Comparison of ENCODE assay signal across 1 fruit fly cellular context in genomic region chr3R:15084461-15085106, dm6.
TF ChIP-seq lines count a peak whose summit lies in the region.

No protein-coding gene starts in this region.

TF ChIP-seq in whole organism, embryonic, 481 proteins besides CTCF, POLR2A, EP300 and RAD21 (continued from another document):
- TF ChIP-seq Pdp1 (GFP tag; optimal IDR thresholded peaks at IDR 0.05; lab: Kevin White, UChicago) (no peak), Hmr (GFP tag; optimal IDR thresholded peaks at IDR 0.05; lab: Kevin White, UChicago) (no peak), sisA (GFP tag; IDR thresholded peaks at IDR 0.05; lab: Robert Waterston, UW) (no peak), corto (GFP tag; optimal IDR thresholded peaks at IDR 0.05; lab: Kevin White, UChicago) (no peak), gsb-n (tag; optimal IDR thresholded peaks at IDR 0.05; lab: Kevin White, UChicago) (no peak), lmd (GFP tag; IDR thresholded peaks at IDR 0.05; lab: Robert Waterston, UW) (peak; percentile 38; the same call in 1 of the 2 replicates), CG17829 (tag; optimal IDR thresholded peaks at IDR 0.05; lab: Kevin White, UChicago) (no peak), CG12236 (GFP tag; optimal IDR thresholded peaks at IDR 0.05; lab: Kevin White, UChicago) (no peak), nau (GFP tag; optimal IDR thresholded peaks at IDR 0.05; lab: Kevin White, UChicago) (no peak), H15 (GFP tag; IDR thresholded peaks at IDR 0.05; lab: Robert Waterston, UW) (no peak), jumu (GFP tag; optimal IDR thresholded peaks at IDR 0.05; lab: Kevin White, UChicago) (no peak), bcd (GFP tag; optimal IDR thresholded peaks at IDR 0.05; lab: Kevin White, UChicago) (no peak), D (optimal IDR thresholded peaks at IDR 0.05; lab: Kevin White, UChicago) (no peak), D (GFP tag; optimal IDR thresholded peaks at IDR 0.05; lab: Kevin White, UChicago) (no peak), gfzf (GFP tag; optimal IDR thresholded peaks at IDR 0.05; lab: Kevin White, UChicago) (no peak), lab (GFP tag; optimal IDR thresholded peaks at IDR 0.05; lab: Kevin White, UChicago) (peak; percentile 24), CG32532 (GFP tag; IDR thresholded peaks at IDR 0.05; lab: Robert Waterston, UW) (peak; percentile 58; the same call in 1 of the 2 replicates), chif (GFP tag; optimal IDR thresholded peaks at IDR 0.05; lab: Kevin White, UChicago) (no peak), crc (GFP tag; optimal IDR thresholded peaks at IDR 0.05; lab: Kevin White, UChicago) (no peak), insv (GFP tag; optimal IDR thresholded peaks at IDR 0.05; lab: Kevin White, UChicago) (no peak), CG2678 (tag; optimal IDR thresholded peaks at IDR 0.05; lab: Kevin White, UChicago) (peak; percentile 31), Med (GFP tag; lab: Kevin White, UChicago) (no peak), E2f2 (GFP tag; IDR thresholded peaks at IDR 0.05; lab: Robert Waterston, UW) (no peak), CG9932 (GFP tag; IDR thresholded peaks at IDR 0.05; lab: Robert Waterston, UW) (peak; percentile 58), CG10431 (GFP tag; optimal IDR thresholded peaks at IDR 0.05; lab: Kevin White, UChicago) (no peak), dmrt99B (tag; optimal IDR thresholded peaks at IDR 0.05; lab: Kevin White, UChicago) (no peak), row (GFP tag; IDR thresholded peaks at IDR 0.05; lab: Robert Waterston, UW) (peak; percentile 26; the same call in 1 of the 3 replicates), CG6689 (GFP tag; IDR thresholded peaks at IDR 0.05; lab: Robert Waterston, UW) (no peak), CG7839 (tag; optimal IDR thresholded peaks at IDR 0.05; lab: Kevin White, UChicago) (peak; percentile 15), Ada2b (GFP tag; IDR thresholded peaks at IDR 0.05; lab: Robert Waterston, UW) (0 out of 2 replicates have a peak, but pooled peaks have one; percentile 18), sna (GFP tag; IDR thresholded peaks at IDR 0.05; lab: Robert Waterston, UW; ENCODE audit: partially characterized antibody) (no peak), Fer3 (tag; optimal IDR thresholded peaks at IDR 0.05; lab: Kevin White, UChicago) (peak; percentile 18), sens (GFP tag; lab: Kevin White, UChicago) (peak; percentile 16), croc (GFP tag; conservative IDR thresholded peaks at IDR 0.05; lab: Robert Waterston, UW) (no peak), caup (GFP tag; optimal IDR thresholded peaks at IDR 0.05; lab: Kevin White, UChicago; ENCODE audit: severe bottlenecking) (no peak), CG1233 (GFP tag; optimal IDR thresholded peaks at IDR 0.05; lab: Kevin White, UChicago) (no peak), CG15696 (tag; optimal IDR thresholded peaks at IDR 0.05; lab: Kevin White, UChicago) (no peak), hth (optimal IDR thresholded peaks at IDR 0.05; lab: Kevin White, UChicago) (no peak), odd (GFP tag; optimal IDR thresholded peaks at IDR 0.05; lab: Kevin White, UChicago) (no peak), Sin3A (optimal IDR thresholded peaks at IDR 0.05; lab: Kevin White, UChicago) (no peak), lov (optimal IDR thresholded peaks at IDR 0.05; lab: Kevin White, UChicago) (no peak), lov (GFP tag; IDR thresholded peaks at IDR 0.05; lab: Robert Waterston, UW) (no peak), mld (GFP tag; IDR thresholded peaks at IDR 0.05; lab: Robert Waterston, UW; ENCODE audit: partially characterized antibody) (no peak), CG15601 (tag; optimal IDR thresholded peaks at IDR 0.05; lab: Kevin White, UChicago) (no peak), Ptx1 (GFP tag; IDR thresholded peaks at IDR 0.05; lab: Robert Waterston, UW) (peak; percentile 40; the same call in 1 of the 2 replicates), TFAM (GFP tag; optimal IDR thresholded peaks at IDR 0.05; lab: Kevin White, UChicago) (no peak), gem (tag; optimal IDR thresholded peaks at IDR 0.05; lab: Kevin White, UChicago) (peak; percentile 5), Rfx (GFP tag; IDR thresholded peaks at IDR 0.05; lab: Robert Waterston, UW) (peak; percentile 36; the same call in 1 of the 2 replicates), NFAT (GFP tag; IDR thresholded peaks at IDR 0.05; lab: Robert Waterston, UW) (0 out of 2 replicates have a peak, but pooled peaks have one; percentile 29), CG33557 (GFP tag; optimal IDR thresholded peaks at IDR 0.05; lab: Kevin White, UChicago) (no peak), NfI (GFP tag; optimal IDR thresholded peaks at IDR 0.05; lab: Kevin White, UChicago) (no peak), Jarid2 (GFP tag; optimal IDR thresholded peaks at IDR 0.05; lab: Kevin White, UChicago) (no peak), cwo (GFP tag; optimal IDR thresholded peaks at IDR 0.05; lab: Kevin White, UChicago) (peak; percentile 21), CG14441 (GFP tag; IDR thresholded peaks at IDR 0.05; lab: Robert Waterston, UW) (no peak), crol (GFP tag; IDR thresholded peaks at IDR 0.05; lab: Robert Waterston, UW) (peak; percentile 62), Sry-δ (GFP tag; optimal IDR thresholded peaks at IDR 0.05; lab: Kevin White, UChicago) (no peak), HLH54F (GFP tag; optimal IDR thresholded peaks at IDR 0.05; lab: Kevin White, UChicago) (no peak), CG5180 (GFP tag; optimal IDR thresholded peaks at IDR 0.05; lab: Kevin White, UChicago) (no peak), sob (GFP tag; IDR thresholded peaks at IDR 0.05; lab: Robert Waterston, UW) (no peak), Camta (GFP tag; optimal IDR thresholded peaks at IDR 0.05; lab: Kevin White, UChicago) (no peak), Awh (GFP tag; IDR thresholded peaks at IDR 0.05; lab: Robert Waterston, UW) (no peak), salm (tag; optimal IDR thresholded peaks at IDR 0.05; lab: Kevin White, UChicago) (no peak), Drgx (GFP tag; IDR thresholded peaks at IDR 0.05; lab: Robert Waterston, UW) (no peak), amos (GFP tag; IDR thresholded peaks at IDR 0.05; lab: Robert Waterston, UW; ENCODE audit: partially characterized antibody) (no peak), ase (GFP tag; IDR thresholded peaks at IDR 0.05; lab: Robert Waterston, UW) (no peak), slbo (GFP tag; IDR thresholded peaks at IDR 0.05; lab: Robert Waterston, UW) (peak; percentile 24; the same call in 1 of the 2 replicates), CG10209 (GFP tag; optimal IDR thresholded peaks at IDR 0.05; lab: Kevin White, UChicago) (no peak), Hr78 (GFP tag; optimal IDR thresholded peaks at IDR 0.05; lab: Kevin White, UChicago) (no peak), CG12769 (tag; optimal IDR thresholded peaks at IDR 0.05; lab: Kevin White, UChicago) (peak; percentile 3), sd (tag; optimal IDR thresholded peaks at IDR 0.05; lab: Kevin White, UChicago) (peak; percentile 65), CG10274 (GFP tag; optimal IDR thresholded peaks at IDR 0.05; lab: Kevin White, UChicago) (no peak), Aef1 (GFP tag; IDR thresholded peaks at IDR 0.05; lab: Robert Waterston, UW) (0 out of 3 replicates have a peak, but pooled peaks have one; percentile 17), pfk (GFP tag; optimal IDR thresholded peaks at IDR 0.05; lab: Kevin White, UChicago) (no peak), pros (GFP tag; optimal IDR thresholded peaks at IDR 0.05; lab: Kevin White, UChicago) (no peak), CG16779 (GFP tag; IDR thresholded peaks at IDR 0.05; lab: Robert Waterston, UW) (no peak), CHES-1-like (GFP tag; optimal IDR thresholded peaks at IDR 0.05; lab: Kevin White, UChicago) (no peak), CG13775 (GFP tag; optimal IDR thresholded peaks at IDR 0.05; lab: Kevin White, UChicago) (no peak), Dbx (GFP tag; IDR thresholded peaks at IDR 0.05; lab: Robert Waterston, UW) (0 out of 3 replicates have a peak, but pooled peaks have one; percentile 34), CG11247 (GFP tag; IDR thresholded peaks at IDR 0.05; lab: Robert Waterston, UW) (no peak; the same call in 1 of the 2 replicates), toy (GFP tag; IDR thresholded peaks at IDR 0.05; lab: Robert Waterston, UW) (peak; percentile 48; the same call in 1 of the 2 replicates), rib (GFP tag; IDR thresholded peaks at IDR 0.05; lab: Robert Waterston, UW) (0 out of 2 replicates have a peak, but pooled peaks have one; percentile 9), Hand (GFP tag; optimal IDR thresholded peaks at IDR 0.05; lab: Kevin White, UChicago) (no peak), sqz (GFP tag; optimal IDR thresholded peaks at IDR 0.05; lab: Kevin White, UChicago) (no peak)
TF ChIP-seq in whole organism, embryonic: peak in this region for 28.
